Worm (Caenorhabditis elegans): ENCODE results near the gene F28H7.3.

The F28H7.3 gene

DNA sequence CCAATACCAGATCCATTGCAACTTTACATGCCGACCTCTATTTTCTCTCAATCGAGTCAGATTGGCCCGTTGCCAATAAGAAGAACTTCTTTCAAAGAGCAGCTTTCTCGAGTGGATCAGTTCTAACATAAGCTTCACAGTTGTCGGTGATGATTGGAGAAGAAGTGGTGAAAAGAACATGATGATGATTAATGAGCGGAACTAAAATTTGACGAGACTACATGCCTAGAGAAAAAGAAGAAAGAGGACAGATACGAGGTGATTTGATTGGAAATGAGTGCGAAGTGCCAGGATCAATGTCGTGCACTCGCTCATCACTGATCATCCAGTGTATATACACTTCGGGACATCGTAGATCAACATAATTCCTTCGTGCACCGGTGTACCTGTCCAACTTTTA lies 22.9 kb downstream of the F28H7.3 start:
- TF ChIP-seq nhr-12 (tag; optimal IDR thresholded peaks at IDR 0.05) (no peak), egl-5 (tag; optimal IDR thresholded peaks at IDR 0.05) (peak; percentile 71), nhr-43 (tag; optimal IDR thresholded peaks at IDR 0.05; ENCODE audit: poor library complexity, severe bottlenecking) (peak; percentile 39), ceh-28 (tag; optimal IDR thresholded peaks at IDR 0.05) (peak; percentile 25), fkh-10 (GFP tag; optimal IDR thresholded peaks at IDR 0.05) (no peak), unc-62 (GFP tag; optimal IDR thresholded peaks at IDR 0.05) (peak; percentile 92), hmg-11 (tag; optimal IDR thresholded peaks at IDR 0.05) (no peak), ztf-4 (tag; optimal IDR thresholded peaks at IDR 0.05) (no peak), ceh-9 (tag; optimal IDR thresholded peaks at IDR 0.05) (no peak), nhr-23 (tag; optimal IDR thresholded peaks at IDR 0.05) (peak; percentile 61), ztf-11 (tag; optimal IDR thresholded peaks at IDR 0.05) (no peak), nfya-1 (tag; optimal IDR thresholded peaks at IDR 0.05; ENCODE audit: insufficient read depth) (peak; percentile 61), daf-12 (tag; optimal IDR thresholded peaks at IDR 0.05) (no peak), sea-2 (GFP tag; optimal IDR thresholded peaks at IDR 0.05) (no peak), zag-1 (tag; optimal IDR thresholded peaks at IDR 0.05) (no peak), nhr-11 (tag; optimal IDR thresholded peaks at IDR 0.05) (peak; percentile 72), lin-39 (tag; optimal IDR thresholded peaks at IDR 0.05) (peak; percentile 89)

DNA sequence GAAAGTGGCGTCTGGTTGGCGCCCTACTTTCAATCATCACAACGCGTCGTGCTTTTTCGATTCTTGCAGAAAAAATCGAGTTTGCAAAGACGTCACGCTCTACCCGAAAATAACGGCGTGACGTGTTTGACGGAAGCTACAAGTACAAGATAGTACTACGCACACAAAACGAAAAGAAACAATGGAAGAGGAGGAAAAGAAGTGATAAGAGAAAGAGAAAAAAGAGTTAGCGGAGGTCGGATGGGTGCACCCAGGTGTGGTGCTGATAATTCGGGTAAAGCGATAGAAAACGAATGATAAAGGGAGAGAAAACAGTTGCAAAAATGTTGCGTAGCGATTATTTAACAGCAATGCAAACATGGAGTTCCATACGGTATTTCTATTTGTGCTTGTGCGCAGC lies 23.9 kb downstream of the F28H7.3 start:
- no peak for TF ChIP-seq nhr-77 (tag; optimal IDR thresholded peaks at IDR 0.05)
- peak; percentile 53 for TF ChIP-seq pha-4 (tag; optimal IDR thresholded peaks at IDR 0.05)
- TF ChIP-seq jun-1 (tag; optimal IDR thresholded peaks at IDR 0.05): peak; percentile 41
- no peak for TF ChIP-seq egl-5 (tag; optimal IDR thresholded peaks at IDR 0.05)
- TF ChIP-seq pqm-1 (tag; optimal IDR thresholded peaks at IDR 0.05): peak; percentile 39
- peak; percentile 10 for TF ChIP-seq skn-1 (tag; optimal IDR thresholded peaks at IDR 0.05)
- TF ChIP-seq nhr-43 (tag; optimal IDR thresholded peaks at IDR 0.05; ENCODE audit: poor library complexity, severe bottlenecking): no peak
- TF ChIP-seq nhr-237 (tag; optimal IDR thresholded peaks at IDR 0.05): no peak
- TF ChIP-seq unc-39 (tag; optimal IDR thresholded peaks at IDR 0.05): no peak
- TF ChIP-seq elt-2 (tag; optimal IDR thresholded peaks at IDR 0.05): peak; percentile 93
- TF ChIP-seq ZK546.5 (tag; optimal IDR thresholded peaks at IDR 0.05): no peak
- TF ChIP-seq fos-1 (tag; optimal IDR thresholded peaks at IDR 0.05): no peak

DNA sequence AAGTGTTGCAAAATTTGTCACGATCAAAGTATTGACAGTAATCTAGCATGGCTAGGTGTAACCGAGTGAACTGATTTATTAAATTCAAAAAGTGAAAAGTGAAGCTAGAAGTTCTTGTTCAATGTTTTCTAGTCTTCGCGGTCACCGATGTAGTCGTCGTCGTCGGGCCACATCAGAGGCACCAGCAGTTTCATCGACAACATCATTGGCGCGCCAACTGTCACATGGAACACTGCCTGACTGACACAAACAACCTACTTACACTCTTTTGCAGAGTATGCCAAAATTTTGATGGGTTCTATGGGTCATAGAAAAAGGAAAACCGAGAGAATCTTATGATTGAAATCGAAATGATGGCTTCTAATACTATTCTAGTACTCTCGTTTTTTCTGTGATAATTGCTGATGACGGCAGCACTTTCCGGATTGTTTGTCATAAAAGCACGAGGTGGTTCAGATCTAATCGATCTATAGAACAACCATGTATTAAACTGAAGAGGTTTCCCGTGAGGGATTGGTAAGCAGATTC lies 25.1 kb downstream of the F28H7.3 start:
- TF ChIP-seq nfya-1 (tag; optimal IDR thresholded peaks at IDR 0.05; ENCODE audit: insufficient read depth): no peak
- no peak for TF ChIP-seq unc-39 (tag; optimal IDR thresholded peaks at IDR 0.05)
- TF ChIP-seq lin-15B (tag; optimal IDR thresholded peaks at IDR 0.05): no peak
- no peak for TF ChIP-seq nhr-43 (tag; optimal IDR thresholded peaks at IDR 0.05; ENCODE audit: poor library complexity, severe bottlenecking)
- no peak for TF ChIP-seq pqm-1 (tag; optimal IDR thresholded peaks at IDR 0.05)
- TF ChIP-seq sea-2 (GFP tag; optimal IDR thresholded peaks at IDR 0.05): no peak
- TF ChIP-seq pha-4 (tag; optimal IDR thresholded peaks at IDR 0.05): no peak
- no peak for TF ChIP-seq elt-2 (tag; optimal IDR thresholded peaks at IDR 0.05)
- no peak for TF ChIP-seq nhr-11 (tag; optimal IDR thresholded peaks at IDR 0.05)
- no peak for TF ChIP-seq fkh-2 (tag; optimal IDR thresholded peaks at IDR 0.05)

DNA sequence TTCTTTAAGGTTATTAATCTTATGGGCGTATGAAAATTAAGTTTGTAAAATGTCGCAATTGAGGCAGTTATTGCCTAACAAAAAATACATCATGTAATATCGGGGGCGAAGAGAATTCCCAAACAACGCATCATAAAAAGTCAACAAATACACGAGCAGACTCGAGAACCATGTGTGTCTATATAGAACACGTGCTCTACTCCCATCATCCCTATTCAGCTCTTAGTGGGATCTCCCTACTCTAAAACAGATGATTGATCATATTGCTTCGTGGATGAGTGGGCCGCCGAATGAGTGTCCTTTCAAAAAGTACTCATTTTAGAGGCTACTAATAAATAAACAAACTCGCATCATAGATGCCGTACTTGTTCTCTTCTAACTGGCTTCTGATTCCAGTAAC lies 26.1 kb downstream of the F28H7.3 start:
- TF ChIP-seq unc-39 (tag; optimal IDR thresholded peaks at IDR 0.05) (no peak), egl-5 (tag; optimal IDR thresholded peaks at IDR 0.05) (peak; percentile 36), ama-1 (optimal IDR thresholded peaks at IDR 0.05) (no peak), pha-4 (tag; optimal IDR thresholded peaks at IDR 0.05) (peak; percentile 70)

DNA sequence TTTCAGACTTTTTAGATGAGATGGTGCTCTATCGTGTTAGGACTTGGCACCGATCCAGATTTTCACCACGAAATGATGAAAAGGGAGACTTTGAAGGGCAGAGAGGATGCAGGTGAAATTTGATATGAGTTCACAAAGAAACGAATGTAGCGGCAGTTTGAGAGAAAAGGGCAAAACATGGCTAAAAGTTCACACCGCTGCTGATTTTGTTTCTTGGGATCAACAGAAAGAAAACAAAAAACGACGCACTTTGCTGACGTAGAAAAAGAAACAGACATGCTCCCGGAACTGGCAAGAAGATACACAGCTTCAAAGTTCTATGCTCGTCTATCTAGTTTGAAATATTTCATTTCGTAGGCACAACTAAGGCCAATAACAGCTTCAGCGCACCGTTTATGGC lies 27.0 kb downstream of the F28H7.3 start:
- no peak for TF ChIP-seq nfya-1 (tag; optimal IDR thresholded peaks at IDR 0.05; ENCODE audit: insufficient read depth)
- TF ChIP-seq ceh-28 (tag; optimal IDR thresholded peaks at IDR 0.05): no peak
- TF ChIP-seq lsy-12 (tag; optimal IDR thresholded peaks at IDR 0.05): no peak
- no peak for TF ChIP-seq nhr-76 (tag; optimal IDR thresholded peaks at IDR 0.05)
- no peak for TF ChIP-seq snpc-4 (tag; optimal IDR thresholded peaks at IDR 0.05)
- no peak for TF ChIP-seq pha-4 (tag; optimal IDR thresholded peaks at IDR 0.05)
- TF ChIP-seq nhr-23 (tag; optimal IDR thresholded peaks at IDR 0.05): no peak

All from whole organism, L3 larva.